Worm (Caenorhabditis elegans) whole organism, L4/young adult: ENCODE measurements around the gene str-209.

ENCODE experiments used
- W03F9.2 ChIP-seq: fragments of 150-350 bp; optimal IDR thresholded peaks from 2 replicates; lab custom pipeline; 2014; ENCODE audit warnings: missing biosample characterization, missing genetic modification characterization
- dao-5 ChIP-seq: sonication (generic microtip); optimal IDR thresholded peaks from 2 replicates; lab custom pipeline; 2016; ENCODE audit warnings: missing genotype, missing genetic modification characterization, moderate library complexity, missing compliant biosample characterization

DNA sequence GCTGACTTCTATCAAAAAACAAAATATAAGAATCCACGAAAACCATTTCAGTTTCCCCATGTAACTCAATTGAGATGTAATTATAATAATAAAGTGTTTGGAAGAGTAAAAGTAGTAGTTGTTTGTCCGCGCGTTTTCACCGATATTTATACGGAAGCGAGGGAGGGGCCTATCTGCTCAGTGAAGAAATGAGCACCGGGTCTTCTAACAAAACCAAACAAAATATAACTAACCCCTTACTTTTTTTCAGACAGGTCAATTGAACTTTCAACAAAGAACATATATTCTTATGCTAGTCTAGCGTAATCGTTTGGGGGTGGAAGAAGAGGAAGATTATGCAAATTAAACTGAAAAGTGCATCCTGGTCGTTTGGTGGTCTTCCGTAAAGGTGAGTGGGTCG is 46.4 kb downstream of the str-209 start, which contains the start of gene ncx-9:
- TF ChIP-seq dao-5 (tag; lab: Kevin White, UChicago) (no peak), W03F9.2 (tag; lab: Kevin White, UChicago) (no peak)
